Fruit fly (Drosophila melanogaster) whole organism, embryonic: ENCODE data around the gene Orct2.

ENCODE experiments used
- Aef1 ChIP-seq: fragments of 200-800 bp; sonication (Bioruptor generic); IDR thresholded peaks from 3 replicates; pipeline ENCODE4 v1.3.6; 2022; ENCODE audit warnings: missing biosample characterization, missing genetic modification characterization
- Bgb ChIP-seq: fragments of 200-800 bp; sonication (Bioruptor generic); IDR thresholded peaks from 2 replicates; pipeline ENCODE4 v1.3.6; 2022; ENCODE audit warnings: missing biosample characterization, missing genetic modification characterization; ENCODE audit not compliant: partially characterized antibody
- Blimp-1 ChIP-seq: fragments of 200-800 bp; sonication (Bioruptor generic); optimal IDR thresholded peaks from 3 replicates; lab custom pipeline; 2018; ENCODE audit warnings: missing biosample characterization, missing genetic modification characterization, mild to moderate bottlenecking, moderate library complexity, missing genetic modification reagents
- CG10321 ChIP-seq: fragments of 200-800 bp; sonication (Bioruptor generic); IDR thresholded peaks from 2 replicates; pipeline ENCODE4 v1.3.6; 2022; ENCODE audit warnings: missing biosample characterization, missing genetic modification characterization
- CG10431 ChIP-seq: fragments of 200-800 bp; sonication (Bioruptor generic); optimal IDR thresholded peaks from 3 replicates; lab custom pipeline; 2018; ENCODE audit warnings: missing biosample characterization, mild to moderate bottlenecking, missing genetic modification characterization
- CG10979 ChIP-seq: fragments of 200-800 bp; sonication (Bioruptor generic); optimal IDR thresholded peaks from 2 replicates; lab custom pipeline; 2018; ENCODE audit warnings: missing biosample characterization, mild to moderate bottlenecking, missing genetic modification characterization, moderate library complexity
- CG11398 ChIP-seq: fragments of 200-800 bp; sonication (Bioruptor generic); optimal IDR thresholded peaks from 2 replicates; lab custom pipeline; 2016; ENCODE audit warnings: missing biosample characterization, missing genetic modification characterization
- CG12299 ChIP-seq: fragments of 200-800 bp; sonication (Bioruptor generic); optimal IDR thresholded peaks from 2 replicates; lab custom pipeline; 2018; ENCODE audit warnings: missing biosample characterization, mild to moderate bottlenecking, missing genetic modification characterization
- CG13296 ChIP-seq: fragments of 200-800 bp; sonication (Bioruptor generic); optimal IDR thresholded peaks from 3 replicates; lab custom pipeline; 2018; ENCODE audit warnings: missing biosample characterization, mild to moderate bottlenecking, missing genetic modification characterization
- CG1647 ChIP-seq: fragments of 200-800 bp; sonication (Bioruptor generic); optimal IDR thresholded peaks from 3 replicates; lab custom pipeline; 2016; ENCODE audit warnings: missing biosample characterization, missing genetic modification characterization
- CG17568 ChIP-seq: fragments of 200-800 bp; sonication (Bioruptor generic); optimal IDR thresholded peaks from 2 replicates; lab custom pipeline; 2018; ENCODE audit warnings: missing biosample characterization, mild to moderate bottlenecking, missing genetic modification characterization, moderate library complexity
- CG30431 ChIP-seq: fragments of 200-800 bp; sonication (Bioruptor generic); optimal IDR thresholded peaks from 2 replicates; lab custom pipeline; 2017; ENCODE audit warnings: missing biosample characterization, missing genetic modification characterization
- CG43689 ChIP-seq: fragments of 200-800 bp; sonication (Bioruptor generic); IDR thresholded peaks from 2 replicates; pipeline ENCODE4 v1.3.6; 2022; ENCODE audit warnings: missing biosample characterization, missing genetic modification characterization
- CG7745 ChIP-seq: fragments of 200-800 bp; sonication (Bioruptor generic); optimal IDR thresholded peaks from 2 replicates; lab custom pipeline; 2018; ENCODE audit warnings: missing biosample characterization, mild to moderate bottlenecking, missing genetic modification characterization, moderate library complexity
- CG7928 ChIP-seq: fragments of 200-800 bp; sonication (Bioruptor generic); optimal IDR thresholded peaks from 2 replicates; lab custom pipeline; 2017; ENCODE audit warnings: missing biosample characterization, mild to moderate bottlenecking, missing genetic modification characterization
- CG8089 ChIP-seq: fragments of 200-800 bp; sonication (Bioruptor generic); optimal IDR thresholded peaks from 3 replicates; lab custom pipeline; 2016; ENCODE audit warnings: missing biosample characterization, missing genetic modification characterization
- CG9932 ChIP-seq: fragments of 200-800 bp; sonication (Bioruptor generic); IDR thresholded peaks from 2 replicates; pipeline ENCODE4 v1.3.6; 2022; ENCODE audit warnings: missing biosample characterization, missing genetic modification characterization
- Camta ChIP-seq: fragments of 200-800 bp; sonication (Bioruptor generic); optimal IDR thresholded peaks from 2 replicates; lab custom pipeline; 2016; ENCODE audit warnings: missing biosample characterization, missing genetic modification characterization
- D19A ChIP-seq: fragments of 200-800 bp; optimal IDR thresholded peaks from 3 replicates; lab custom pipeline; 2019; ENCODE audit warnings: missing biosample characterization, mild to moderate bottlenecking, missing genetic modification characterization, moderate library complexity
- Dip2 ChIP-seq: fragments of 200-800 bp; sonication (Bioruptor generic); IDR thresholded peaks from 2 replicates; pipeline ENCODE4 v1.3.6; 2022; ENCODE audit warnings: missing biosample characterization, missing genetic modification characterization
- Dp ChIP-seq: fragments of 200-800 bp; sonication (Bioruptor generic); optimal IDR thresholded peaks from 2 replicates; lab custom pipeline; 2018; ENCODE audit warnings: missing biosample characterization, mild to moderate bottlenecking, missing genetic modification characterization, moderate library complexity
- Ets97D ChIP-seq: fragments of 200-800 bp; sonication (Bioruptor generic); optimal IDR thresholded peaks from 3 replicates; lab custom pipeline; 2016; ENCODE audit warnings: missing biosample characterization, missing genetic modification characterization
- GATAe ChIP-seq: fragments of 200-800 bp; sonication (Bioruptor generic); conservative IDR thresholded peaks from 2 replicates; pipeline ENCODE4 v1.3.6; 2022; ENCODE audit warnings: missing biosample characterization, missing genetic modification characterization
- HLH54F ChIP-seq: fragments of 200-800 bp; sonication (Bioruptor generic); optimal IDR thresholded peaks from 3 replicates; lab custom pipeline; 2016; ENCODE audit warnings: missing biosample characterization, missing genetic modification characterization
- HLHmδ ChIP-seq: fragments of 200-800 bp; sonication (Bioruptor generic); optimal IDR thresholded peaks from 2 replicates; lab custom pipeline; 2018; ENCODE audit warnings: missing biosample characterization, mild to moderate bottlenecking, missing genetic modification characterization, moderate library complexity
- Hr78 ChIP-seq, 2 experiments: fragments of 200-800 bp in 1 of 2; fragments of >200 bp in 1 of 2; sonication (Bioruptor generic) in 1 of 2; optimal IDR thresholded peaks; 2 replicates each; lab custom pipeline; 2017 to 2019; ENCODE audit warnings: missing biosample characterization in 2 of 2, missing genetic modification characterization in 2 of 2, mild to moderate bottlenecking in 1 of 2, moderate library complexity in 1 of 2
- Kr ChIP-seq: fragments of 200-800 bp; sonication (Bioruptor generic); optimal IDR thresholded peaks from 2 replicates; lab custom pipeline; 2017; ENCODE audit warnings: missing biosample characterization, mild to moderate bottlenecking, missing genetic modification characterization
- Max ChIP-seq: fragments of 200-800 bp; sonication (Bioruptor generic); optimal IDR thresholded peaks from 2 replicates; lab custom pipeline; 2016; ENCODE audit warnings: missing biosample characterization, mild to moderate bottlenecking, missing genetic modification characterization
- Myb ChIP-seq: fragments of 200-800 bp; sonication (Bioruptor generic); optimal IDR thresholded peaks from 2 replicates; lab custom pipeline; 2016; ENCODE audit warnings: missing biosample characterization, missing genetic modification characterization
- Opbp ChIP-seq: fragments of 200-800 bp; sonication (Bioruptor generic); IDR thresholded peaks from 3 replicates; pipeline ENCODE4 v1.3.6; 2022; ENCODE audit warnings: missing biosample characterization, missing genetic modification characterization; ENCODE audit not compliant: partially characterized antibody
- Optix ChIP-seq: fragments of 200-800 bp; sonication (Bioruptor generic); IDR thresholded peaks from 3 replicates; pipeline ENCODE4 v1.3.6; 2022; ENCODE audit warnings: missing biosample characterization, missing genetic modification characterization
- Ptx1 ChIP-seq: fragments of 200-800 bp; sonication (Bioruptor generic); IDR thresholded peaks from 2 replicates; pipeline ENCODE4 v1.3.6; 2022; ENCODE audit warnings: missing biosample characterization, missing genetic modification characterization
- Rx ChIP-seq: fragments of 200-800 bp; sonication (Bioruptor generic); IDR thresholded peaks from 2 replicates; pipeline ENCODE4 v1.3.6; 2022; ENCODE audit warnings: missing biosample characterization, missing genetic modification characterization
- Six4 ChIP-seq: fragments of 200-800 bp; sonication (Bioruptor generic); optimal IDR thresholded peaks from 2 replicates; lab custom pipeline; 2016; ENCODE audit warnings: missing biosample characterization, missing genetic modification characterization
- Sry-δ ChIP-seq: fragments of 200-800 bp; sonication (Bioruptor generic); optimal IDR thresholded peaks from 2 replicates; lab custom pipeline; 2016; ENCODE audit warnings: missing biosample characterization, missing genetic modification characterization
- Stat92E ChIP-seq, 3 experiments: fragments of >200 bp in 2 of 3; fragments of 200-800 bp in 1 of 3; sonication (Bioruptor generic) in 1 of 3; optimal IDR thresholded peaks; 2 replicates each; lab custom pipeline; 2017 to 2019; ENCODE audit warnings: missing biosample characterization in 3 of 3, missing genetic modification characterization in 3 of 3, mild to moderate bottlenecking in 1 of 3, moderate library complexity in 1 of 3
- Taf1 ChIP-seq: fragments of 200-800 bp; sonication (Bioruptor generic); IDR thresholded peaks from 2 replicates; pipeline ENCODE4 v1.3.6; 2022; ENCODE audit warnings: missing biosample characterization, missing genetic modification characterization
- Tbp ChIP-seq: fragments of >200 bp; optimal IDR thresholded peaks from 2 replicates; lab custom pipeline; 2018; ENCODE audit warnings: missing biosample characterization, missing genetic modification characterization
- aop ChIP-seq: fragments of 200-800 bp; sonication (Bioruptor generic); IDR thresholded peaks from 2 replicates; pipeline ENCODE4 v1.3.6; 2022; ENCODE audit warnings: missing biosample characterization, missing genetic modification characterization
- ash1 ChIP-seq: fragments of 200-800 bp; sonication (Bioruptor generic); optimal IDR thresholded peaks from 2 replicates; lab custom pipeline; 2018; ENCODE audit warnings: missing biosample characterization, mild to moderate bottlenecking, missing genetic modification characterization
- ato ChIP-seq: fragments of 200-800 bp; sonication (Bioruptor generic); IDR thresholded peaks from 2 replicates; pipeline ENCODE4 v1.3.6; 2022; ENCODE audit warnings: missing biosample characterization, missing genetic modification characterization; ENCODE audit not compliant: partially characterized antibody
- bsh ChIP-seq, 2 experiments: fragments of 200-800 bp; sonication (Bioruptor generic); optimal IDR thresholded peaks; 2 replicates each; lab custom pipeline; 2017 to 2018; ENCODE audit warnings: mild to moderate bottlenecking in 2 of 2, missing biosample characterization in 2 of 2, missing genetic modification characterization in 2 of 2, moderate library complexity in 1 of 2
- caup ChIP-seq: fragments of 200-800 bp; sonication (Bioruptor generic); optimal IDR thresholded peaks from 3 replicates; lab custom pipeline; 2017; ENCODE audit warnings: missing biosample characterization, mild to moderate bottlenecking, missing genetic modification characterization, moderate library complexity; ENCODE audit not compliant: severe bottlenecking
- ci ChIP-seq: fragments of 200-800 bp; sonication (Bioruptor generic); IDR thresholded peaks from 3 replicates; pipeline ENCODE4 v1.3.6; 2022; ENCODE audit warnings: missing biosample characterization, missing genetic modification characterization
- crc ChIP-seq: fragments of 200-800 bp; sonication (Bioruptor generic); optimal IDR thresholded peaks from 2 replicates; lab custom pipeline; 2016; ENCODE audit warnings: missing biosample characterization, missing genetic modification characterization
- danr ChIP-seq: fragments of 200-800 bp; sonication (Bioruptor generic); IDR thresholded peaks from 2 replicates; pipeline ENCODE4 v1.3.6; 2022; ENCODE audit warnings: missing biosample characterization, missing genetic modification characterization
- exex ChIP-seq: fragments of 200-800 bp; sonication (Bioruptor generic); optimal IDR thresholded peaks from 4 replicates; lab custom pipeline; 2018; ENCODE audit warnings: missing biosample characterization, mild to moderate bottlenecking, missing genetic modification characterization, moderate library complexity
- gce ChIP-seq: fragments of 200-800 bp; sonication (Bioruptor generic); IDR thresholded peaks from 3 replicates; pipeline ENCODE4 v1.3.6; 2022; ENCODE audit warnings: missing biosample characterization, missing genetic modification characterization
- mam ChIP-seq: fragments of 200-800 bp; sonication (Bioruptor generic); optimal IDR thresholded peaks from 3 replicates; lab custom pipeline; 2016; ENCODE audit warnings: missing biosample characterization, missing genetic modification characterization
- mirr ChIP-seq: fragments of 200-800 bp; sonication (Bioruptor generic); optimal IDR thresholded peaks from 3 replicates; lab custom pipeline; 2018; ENCODE audit warnings: missing biosample characterization, mild to moderate bottlenecking, missing genetic modification characterization
- trh ChIP-seq: fragments of 200-800 bp; sonication (Bioruptor generic); optimal IDR thresholded peaks from 2 replicates; lab custom pipeline; 2016; ENCODE audit warnings: missing biosample characterization, missing genetic modification characterization

Gene Orct2

DNA sequence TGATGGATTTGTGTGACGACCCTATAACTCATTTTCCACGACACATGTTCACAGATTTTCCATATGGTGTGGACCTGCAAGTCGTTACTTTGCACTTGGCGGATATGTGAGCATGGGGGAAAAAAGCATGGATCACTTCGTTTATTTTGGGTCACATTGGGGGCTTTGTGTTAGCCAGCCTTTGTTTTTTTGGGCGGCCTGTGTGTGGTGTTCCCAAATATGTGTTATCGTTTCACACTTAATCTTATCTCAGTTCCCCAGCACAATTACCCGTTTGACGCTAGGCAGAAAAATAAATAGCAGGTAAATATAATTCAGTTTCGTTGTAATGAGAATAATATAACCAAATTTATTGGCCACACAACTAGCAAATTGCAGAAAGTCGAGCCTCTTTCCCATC lies 4.5 kb upstream of the Orct2 start (continued):
- TF ChIP-seq caup (GFP tag; lab: Kevin White, UChicago) (peak; percentile 5), CG11398 (GFP tag; lab: Kevin White, UChicago) (no peak), CG1647 (GFP tag; lab: Kevin White, UChicago) (no peak), CG30431 (GFP tag; lab: Kevin White, UChicago) (no peak), CG7928 (no peak), gce (GFP tag; lab: Robert Waterston, UW) (no peak), CG7745 (no peak), CG17568 (GFP tag; lab: Kevin White, UChicago) (no peak), Taf1 (GFP tag; lab: Robert Waterston, UW) (no peak), Sry-δ (no peak), CG12299 (tag; lab: Kevin White, UChicago) (no peak), Rx (GFP tag; lab: Robert Waterston, UW) (no peak), Bgb (GFP tag; lab: Robert Waterston, UW) (no peak), D19A (no peak), Opbp (GFP tag; lab: Robert Waterston, UW) (no peak), Blimp-1 (GFP tag; lab: Kevin White, UChicago) (no peak), mam (no peak), HLHmδ (GFP tag; lab: Kevin White, UChicago) (no peak), Stat92E (GFP tag; optimal IDR thresholded peaks at IDR 0.05; lab: Kevin White, UChicago) (no peak), trh (GFP tag; lab: Kevin White, UChicago) (no peak), ash1 (GFP tag; lab: Kevin White, UChicago) (no peak), HLH54F (no peak), CG10431 (GFP tag; lab: Kevin White, UChicago) (no peak), Six4 (GFP tag; lab: Kevin White, UChicago) (no peak), GATAe (GFP tag; lab: Robert Waterston, UW) (peak; percentile 47; the same call in 1 of the 2 replicates), aop (GFP tag; lab: Robert Waterston, UW) (no peak), Optix (GFP tag; lab: Robert Waterston, UW) (no peak), CG43689 (GFP tag; lab: Robert Waterston, UW) (no peak), CG13296 (GFP tag; lab: Kevin White, UChicago) (peak; percentile 17), Camta (GFP tag; lab: Kevin White, UChicago) (no peak), CG10979 (no peak), danr (GFP tag; lab: Robert Waterston, UW) (no peak), Ptx1 (GFP tag; lab: Robert Waterston, UW) (no peak), ci (peak; percentile 61; the same call in 1 of the 3 replicates), CG9932 (no peak), Dp (GFP tag; lab: Kevin White, UChicago) (no peak), crc (GFP tag; lab: Kevin White, UChicago) (no peak), exex (tag; lab: Kevin White, UChicago) (peak; percentile 85), Dip2 (no peak), mirr (GFP tag; lab: Kevin White, UChicago) (peak; percentile 37), Ets97D (GFP tag; lab: Kevin White, UChicago) (no peak), Max (GFP tag; lab: Kevin White, UChicago) (no peak), ato (GFP tag; lab: Robert Waterston, UW) (no peak), CG10321 (GFP tag; lab: Robert Waterston, UW) (no peak), CG8089 (GFP tag; lab: Kevin White, UChicago) (no peak), Hr78 (GFP tag; optimal IDR thresholded peaks at IDR 0.05; lab: Kevin White, UChicago) (peak in 1 of 2 experiments; percentile 1), bsh (GFP tag; optimal IDR thresholded peaks at IDR 0.05; lab: Kevin White, UChicago) (no peak), Kr (GFP tag; lab: Kevin White, UChicago) (no peak), Myb (no peak), Aef1 (GFP tag; lab: Robert Waterston, UW) (no peak), Tbp (GFP tag; lab: Kevin White, UChicago) (no peak)
